ENCODE assay signal across 1 worm cellular context in genomic region chrII:12058298-12058697, ce11.
TF ChIP-seq lines count a peak whose summit lies in the region.

No protein-coding gene starts in this region.

TF ChIP-seq in whole organism, young adult, 124 proteins besides CTCF, POLR2A, EP300 and RAD21 (continued from another document):
- TF ChIP-seq ztf-26 (tag; optimal IDR thresholded peaks at IDR 0.05; lab: Kevin White, UChicago): peak; percentile 38
- TF ChIP-seq F49E8.2 (tag; optimal IDR thresholded peaks at IDR 0.05; lab: Kevin White, UChicago; ENCODE audit: insufficient read depth): no peak
- peak; percentile 41 for TF ChIP-seq zim-3 (tag; optimal IDR thresholded peaks at IDR 0.05; lab: Kevin White, UChicago)
- peak; percentile 17; the same call in 1 of the 2 replicates for TF ChIP-seq madf-6 (GFP tag; IDR thresholded peaks at IDR 0.05; lab: Robert Waterston, UW)
- no peak for TF ChIP-seq mes-4 (tag; optimal IDR thresholded peaks at IDR 0.05; lab: Kevin White, UChicago)
- no peak for TF ChIP-seq ekl-4 (GFP tag; IDR thresholded peaks at IDR 0.05; lab: Robert Waterston, UW)
- TF ChIP-seq hlh-26 (GFP tag; conservative IDR thresholded peaks at IDR 0.05; lab: Robert Waterston, UW): no peak
- TF ChIP-seq ceh-79 (tag; optimal IDR thresholded peaks at IDR 0.05; lab: Kevin White, UChicago): peak; percentile 25
- no peak for TF ChIP-seq ceh-91 (GFP tag; IDR thresholded peaks at IDR 0.05; lab: Robert Waterston, UW)
- TF ChIP-seq mel-28 (tag; optimal IDR thresholded peaks at IDR 0.05; lab: Kevin White, UChicago; ENCODE audit: borderline replicate concordance): peak; percentile 69
